Worm (Caenorhabditis elegans) whole organism, young adult: ENCODE data around the gene rpn-1.

Experiments
- B0336.3 ChIP-seq: fragments of 200-800 bp; sonication (Bioruptor generic); IDR thresholded peaks from 2 replicates; pipeline ENCODE4 v1.3.6; 2022; ENCODE audit warnings: missing genetic modification characterization, missing compliant biosample characterization
- C06A6.2 ChIP-seq: fragments of 200-800 bp; sonication (Bioruptor generic); conservative IDR thresholded peaks from 2 replicates; pipeline ENCODE4 v1.3.6; 2022; ENCODE audit warnings: missing genetic modification characterization, missing compliant biosample characterization
- D2030.7 ChIP-seq: fragments of 200-800 bp; sonication (Bioruptor generic); IDR thresholded peaks from 2 replicates; pipeline ENCODE4 v1.3.6; 2022; ENCODE audit warnings: missing genetic modification reagents, missing genetic modification characterization, missing compliant biosample characterization
- F52B5.7 ChIP-seq: sonication (generic microtip); optimal IDR thresholded peaks from 2 replicates; lab custom pipeline; 2016; ENCODE audit warnings: mild to moderate bottlenecking, missing genetic modification characterization, missing compliant biosample characterization
- F55B11.4 ChIP-seq: sonication (generic microtip); optimal IDR thresholded peaks from 2 replicates; lab custom pipeline; 2016; ENCODE audit warnings: missing compliant biosample characterization, missing genetic modification characterization, borderline replicate concordance; ENCODE audit not compliant: insufficient read depth
- K12H6.12 ChIP-seq: fragments of 200-800 bp; sonication (Bioruptor generic); optimal IDR thresholded peaks from 2 replicates; lab custom pipeline; 2018; ENCODE audit warnings: mild to moderate bottlenecking, missing genetic modification characterization, missing compliant biosample characterization
- T26A5.8 ChIP-seq: sonication (generic microtip); optimal IDR thresholded peaks from 2 replicates; lab custom pipeline; 2016; ENCODE audit warnings: missing genetic modification characterization, missing compliant biosample characterization
- Y53G8AR.9 ChIP-seq: fragments of 200-800 bp; sonication (Bioruptor generic); conservative IDR thresholded peaks from 2 replicates; pipeline ENCODE4 v1.3.6; 2022; ENCODE audit warnings: missing genetic modification reagents, missing genetic modification characterization, missing compliant biosample characterization
- Y56A3A.18 ChIP-seq: fragments of 200-800 bp; sonication (Bioruptor generic); IDR thresholded peaks from 2 replicates; pipeline ENCODE4 v1.3.6; 2022; ENCODE audit warnings: missing genetic modification reagents, missing genetic modification characterization, missing compliant biosample characterization
- ama-1 ChIP-seq, 3 experiments: fragments of 150-350 bp in 1 of 3; sonication (generic microtip) in 2 of 3; optimal IDR thresholded peaks; 2 replicates each; lab custom pipeline; 2014 to 2018; ENCODE audit warnings: missing biosample characterization in 2 of 3, missing genetic modification characterization in 2 of 3, missing genetic modification reagents in 2 of 3
- atf-7 ChIP-seq: sonication (generic microtip); optimal IDR thresholded peaks from 2 replicates; lab custom pipeline; 2017; ENCODE audit warnings: mild to moderate bottlenecking, missing genetic modification characterization, missing compliant biosample characterization
- athp-1 ChIP-seq: sonication (generic microtip); optimal IDR thresholded peaks from 2 replicates; lab custom pipeline; 2017; ENCODE audit warnings: mild to moderate bottlenecking, missing genetic modification characterization, missing compliant biosample characterization
- bed-1 ChIP-seq: fragments of 200-800 bp; sonication (Bioruptor generic); IDR thresholded peaks from 2 replicates; pipeline ENCODE4 v1.3.6; 2022; ENCODE audit warnings: missing genetic modification reagents, missing genetic modification characterization, missing compliant biosample characterization
- ceh-40 ChIP-seq: fragments of 200-800 bp; sonication (Bioruptor generic); IDR thresholded peaks from 2 replicates; pipeline ENCODE4 v1.3.6; 2022; ENCODE audit warnings: missing genetic modification characterization, missing compliant biosample characterization
- ceh-58 ChIP-seq: fragments of 200-800 bp; sonication (Bioruptor generic); IDR thresholded peaks from 2 replicates; pipeline ENCODE4 v1.3.6; 2022; ENCODE audit warnings: missing genetic modification characterization, missing compliant biosample characterization
- dpff-1 ChIP-seq: sonication (generic microtip); optimal IDR thresholded peaks from 2 replicates; lab custom pipeline; 2017; ENCODE audit warnings: mild to moderate bottlenecking, missing genetic modification characterization, missing compliant biosample characterization
- efl-1 ChIP-seq: fragments of 150-350 bp; optimal IDR thresholded peaks from 2 replicates; lab custom pipeline; 2014; ENCODE audit warnings: missing biosample characterization, missing genetic modification reagents, missing genetic modification characterization
- ets-4 ChIP-seq: fragments of 200-800 bp; sonication (Bioruptor generic); optimal IDR thresholded peaks from 2 replicates; lab custom pipeline; 2018; ENCODE audit warnings: mild to moderate bottlenecking, missing genetic modification characterization, missing compliant biosample characterization
- hlh-12 ChIP-seq: sonication (generic microtip); optimal IDR thresholded peaks from 2 replicates; lab custom pipeline; 2016; ENCODE audit warnings: missing genetic modification characterization, missing compliant biosample characterization
- hlh-26 ChIP-seq: fragments of 200-800 bp; sonication (Bioruptor generic); conservative IDR thresholded peaks from 2 replicates; pipeline ENCODE4 v1.3.6; 2022; ENCODE audit warnings: missing genetic modification reagents, missing genetic modification characterization, missing compliant biosample characterization
- hmg-20 ChIP-seq: fragments of 200-800 bp; sonication (Bioruptor generic); IDR thresholded peaks from 2 replicates; pipeline ENCODE4 v1.3.6; 2022; ENCODE audit warnings: missing genetic modification reagents, missing genetic modification characterization, missing compliant biosample characterization
- let-607 ChIP-seq, 2 experiments: fragments of 200-800 bp in 1 of 2; sonication (Bioruptor generic) in 1 of 2; sonication (generic microtip) in 1 of 2; optimal IDR thresholded peaks; 2 replicates each; lab custom pipeline; 2016 to 2018; ENCODE audit warnings: mild to moderate bottlenecking in 2 of 2, missing compliant biosample characterization in 2 of 2, missing genetic modification characterization in 2 of 2, moderate library complexity in 2 of 2, missing genotype in 1 of 2
- madf-6 ChIP-seq: fragments of 200-800 bp; sonication (Bioruptor generic); IDR thresholded peaks from 2 replicates; pipeline ENCODE4 v1.3.6; 2022; ENCODE audit warnings: missing genetic modification reagents, missing genetic modification characterization, missing compliant biosample characterization
- mxl-1 ChIP-seq: sonication (generic microtip); optimal IDR thresholded peaks from 2 replicates; lab custom pipeline; 2016; ENCODE audit warnings: missing genetic modification characterization, missing compliant biosample characterization
- nfya-1 ChIP-seq: sonication (generic microtip); optimal IDR thresholded peaks from 2 replicates; lab custom pipeline; 2017; ENCODE audit warnings: antibody characterized with exemption, missing compliant biosample characterization, missing genetic modification characterization, borderline replicate concordance; ENCODE audit not compliant: insufficient read depth
- nhr-120 ChIP-seq: fragments of 200-800 bp; sonication (Bioruptor generic); IDR thresholded peaks from 2 replicates; pipeline ENCODE4 v1.3.6; 2022; ENCODE audit warnings: missing genetic modification characterization, missing compliant biosample characterization
- nhr-179 ChIP-seq: sonication (generic microtip); optimal IDR thresholded peaks from 2 replicates; lab custom pipeline; 2016; ENCODE audit warnings: mild to moderate bottlenecking, missing genetic modification characterization, missing compliant biosample characterization
- pha-4 ChIP-seq: fragments of 150-350 bp; sonication (generic microtip); optimal IDR thresholded peaks from 2 replicates; lab custom pipeline; 2014; ENCODE audit warnings: missing biosample characterization, missing genetic modification reagents, missing genetic modification characterization
- rec-8 ChIP-seq, 2 experiments: sonication (generic microtip); optimal IDR thresholded peaks; 2 replicates each; lab custom pipeline; 2016; ENCODE audit warnings: mild to moderate bottlenecking in 2 of 2, missing genetic modification characterization in 2 of 2, missing genetic modification reagents in 2 of 2, missing genotype in 2 of 2, missing biosample characterization in 1 of 2, missing compliant biosample characterization in 1 of 2, moderate library complexity in 1 of 2
- unc-130 ChIP-seq: sonication (generic microtip); optimal IDR thresholded peaks from 2 replicates; lab custom pipeline; 2016; ENCODE audit warnings: missing genetic modification reagents, missing genetic modification characterization, missing compliant biosample characterization
- xnd-1 ChIP-seq: sonication (generic microtip); optimal IDR thresholded peaks from 2 replicates; lab custom pipeline; 2016; ENCODE audit warnings: missing genotype, missing genetic modification reagents, missing genetic modification characterization, missing compliant biosample characterization
- zfh-2 ChIP-seq: fragments of 200-800 bp; sonication (Bioruptor generic); conservative IDR thresholded peaks from 2 replicates; pipeline ENCODE4 v1.3.6; 2022; ENCODE audit warnings: missing genetic modification reagents, missing genetic modification characterization, missing compliant biosample characterization
- zim-3 ChIP-seq: sonication (generic microtip); optimal IDR thresholded peaks from 2 replicates; lab custom pipeline; 2017; ENCODE audit warnings: mild to moderate bottlenecking, missing genetic modification characterization, moderate library complexity, missing compliant biosample characterization
- ztf-18 ChIP-seq: sonication (generic microtip); optimal IDR thresholded peaks from 2 replicates; lab custom pipeline; 2016; ENCODE audit warnings: missing genotype, mild to moderate bottlenecking, missing genetic modification characterization, missing compliant biosample characterization
- ztf-6 ChIP-seq: fragments of 200-800 bp; sonication (Bioruptor generic); IDR thresholded peaks from 2 replicates; pipeline ENCODE4 v1.3.6; 2022; ENCODE audit warnings: missing genetic modification reagents, missing genetic modification characterization, missing compliant biosample characterization

Gene rpn-1

ce11 chrIV:6946832-6947231 is 37.1 kb upstream of the rpn-1 start (continued):
- no peak for TF ChIP-seq ztf-6 (GFP tag; lab: Robert Waterston, UW)
- no peak for TF ChIP-seq ztf-18 (tag; lab: Kevin White, UChicago)
- no peak for TF ChIP-seq dpff-1 (tag; lab: Kevin White, UChicago)
- TF ChIP-seq Y56A3A.18 (GFP tag; lab: Robert Waterston, UW): no peak

DNA sequence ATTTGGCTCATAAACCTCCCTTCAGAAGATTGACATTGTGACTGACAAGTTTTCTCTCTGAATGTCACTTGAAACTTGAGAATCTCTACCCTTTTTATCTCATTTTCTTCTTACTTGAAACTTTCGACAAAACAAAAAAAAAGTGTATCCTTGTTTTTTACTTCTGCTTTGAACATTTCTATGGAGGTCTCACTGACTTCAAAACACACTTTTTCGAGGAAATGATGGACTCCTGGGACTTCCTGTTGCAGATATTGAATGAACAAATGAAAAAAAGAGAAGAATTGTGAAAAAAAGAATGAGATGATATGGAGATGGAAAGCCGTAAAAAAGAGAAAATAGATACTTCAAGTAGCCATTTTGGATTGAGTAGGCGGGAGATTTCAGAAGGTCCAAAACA is 31.4 kb upstream of the rpn-1 start:
- TF ChIP-seq pha-4 (no peak), F55B11.4 (no peak), zfh-2 (GFP tag; lab: Robert Waterston, UW) (no peak), ceh-58 (no peak), B0336.3 (GFP tag; lab: Robert Waterston, UW) (no peak), let-607 (tag; optimal IDR thresholded peaks at IDR 0.05; lab: Kevin White, UChicago) (no peak), rec-8 (tag; optimal IDR thresholded peaks at IDR 0.05; lab: Kevin White, UChicago) (no peak)

DNA sequence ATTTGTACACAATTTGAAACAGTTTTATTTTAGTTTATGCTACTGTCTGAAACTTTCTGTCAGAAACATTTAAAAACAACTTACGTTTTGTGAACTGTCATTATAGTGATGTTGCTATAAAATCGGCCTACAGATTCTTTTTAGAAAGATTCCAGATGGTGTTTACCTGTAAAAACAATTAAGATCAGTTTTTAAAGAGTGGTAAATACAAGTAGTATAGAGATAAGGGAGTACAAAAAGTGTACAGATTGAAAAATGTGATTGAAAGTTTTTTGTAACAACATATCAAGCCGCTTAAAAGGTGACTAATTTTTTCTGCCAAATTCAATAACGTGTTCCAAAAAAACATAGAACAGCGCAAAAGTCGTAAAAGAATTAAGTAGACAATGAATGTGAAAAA is 27.8 kb upstream of the rpn-1 start, which contains the start of gene npr-12:
Gene npr-12, minus strand, starts transcription at position 101 of the 400 bp plus-strand sequence.
- TF ChIP-seq nhr-179 (tag; lab: Kevin White, UChicago) (no peak), unc-130 (GFP tag; lab: Kevin White, UChicago) (no peak), hmg-20 (GFP tag; lab: Robert Waterston, UW) (no peak), atf-7 (tag; lab: Kevin White, UChicago) (no peak), hlh-26 (no peak), athp-1 (tag; lab: Kevin White, UChicago) (no peak), F52B5.7 (no peak), efl-1 (no peak), pha-4 (no peak), C06A6.2 (no peak), nhr-120 (no peak), ets-4 (GFP tag; lab: Kevin White, UChicago) (no peak), ama-1 (optimal IDR thresholded peaks at IDR 0.05; lab: Kevin White, UChicago) (no peak), ama-1 (GFP tag; optimal IDR thresholded peaks at IDR 0.05; lab: Kevin White, UChicago) (no peak), zim-3 (tag; lab: Kevin White, UChicago) (no peak), hlh-12 (tag; lab: Kevin White, UChicago) (no peak), D2030.7 (GFP tag; lab: Robert Waterston, UW) (no peak), ceh-58 (no peak)

DNA sequence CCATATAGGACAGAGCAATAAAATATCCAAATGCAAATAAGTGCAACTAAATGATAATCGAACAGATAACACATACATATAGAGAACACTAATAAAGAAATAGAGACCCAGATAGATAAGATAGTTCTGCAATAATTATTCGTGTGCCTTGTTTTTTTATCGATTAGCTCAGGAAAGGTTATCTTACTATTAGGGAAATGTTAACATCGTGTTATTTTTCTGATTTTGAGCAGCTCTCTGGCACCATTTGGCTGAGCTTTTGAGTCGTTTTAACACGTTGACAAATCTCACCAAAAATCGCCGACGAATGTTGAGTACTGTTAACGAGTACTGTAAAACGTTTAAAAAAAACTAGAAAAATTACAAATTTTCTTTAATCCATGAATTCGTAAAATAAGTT is 18.7 kb upstream of the rpn-1 start, which contains the start of gene cest-6:
Gene cest-6, minus strand, starts transcription at position 101 of the 400 bp plus-strand sequence.
- TF ChIP-seq T26A5.8 (tag; lab: Kevin White, UChicago) (no peak), Y53G8AR.9 (GFP tag; lab: Robert Waterston, UW) (no peak), nfya-1 (tag; lab: Kevin White, UChicago) (no peak), bed-1 (GFP tag; lab: Robert Waterston, UW) (no peak), xnd-1 (tag; lab: Kevin White, UChicago) (no peak), ceh-40 (GFP tag; lab: Robert Waterston, UW) (no peak), mxl-1 (tag; lab: Kevin White, UChicago) (no peak), K12H6.12 (tag; lab: Kevin White, UChicago) (no peak), madf-6 (no peak)
